Fruit fly (Drosophila melanogaster): ENCODE data around the gene CG17776.

CG17776 gene

DNA sequence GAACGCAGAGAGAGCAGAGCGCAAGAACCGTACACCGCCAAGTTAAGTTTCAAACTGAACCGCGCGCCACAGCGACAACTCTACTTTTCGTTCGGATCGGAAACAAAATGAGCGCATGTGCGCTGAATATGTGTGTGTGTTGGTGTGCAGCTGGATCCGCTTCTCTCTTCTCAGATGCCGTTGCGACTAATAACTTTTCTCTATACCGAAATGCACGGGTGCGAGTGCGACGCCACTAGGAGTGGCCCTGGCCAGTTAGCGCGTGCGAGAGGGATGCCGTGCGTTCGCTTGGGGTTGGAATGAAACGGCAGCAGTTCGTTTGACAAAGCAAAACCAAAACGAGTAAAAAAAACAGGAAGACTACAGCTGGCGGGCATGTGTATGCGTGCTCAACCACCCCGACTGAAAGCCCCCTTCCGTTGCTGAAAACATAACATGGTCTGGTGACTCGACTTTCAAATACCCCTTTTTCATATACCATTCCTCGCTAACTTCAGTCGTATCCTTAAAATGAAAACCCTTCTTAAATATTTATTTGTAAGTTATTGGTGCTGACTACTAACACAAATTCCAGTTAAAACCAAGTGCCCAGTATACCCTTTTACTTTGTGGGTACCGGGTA, 47.6 kb upstream of the CG17776 start (continued):
- no peak for TF ChIP-seq nerfin-2 (GFP tag; IDR thresholded peaks at IDR 0.05; ENCODE audit: partially characterized antibody)
- TF ChIP-seq CG15601 (tag; optimal IDR thresholded peaks at IDR 0.05), result peak; percentile 99
- TF ChIP-seq Dip3 (GFP tag; optimal IDR thresholded peaks at IDR 0.05), result peak; percentile 100
- peak; percentile 100 for TF ChIP-seq twi (tag; optimal IDR thresholded peaks at IDR 0.05)
- TF ChIP-seq CG3281 (GFP tag; optimal IDR thresholded peaks at IDR 0.05), result peak; percentile 99
- peak; percentile 52 for TF ChIP-seq gfzf (GFP tag; optimal IDR thresholded peaks at IDR 0.05)
- TF ChIP-seq CG31388 (GFP tag; optimal IDR thresholded peaks at IDR 0.05), result peak; percentile 100
- TF ChIP-seq CG30020 (tag; optimal IDR thresholded peaks at IDR 0.05), result peak; percentile 91
- peak; percentile 100 for TF ChIP-seq phol (tag; optimal IDR thresholded peaks at IDR 0.05)
- TF ChIP-seq caup (GFP tag; optimal IDR thresholded peaks at IDR 0.05; ENCODE audit: severe bottlenecking), result peak; percentile 100
- TF ChIP-seq CG13287 (GFP tag; IDR thresholded peaks at IDR 0.05; ENCODE audit: partially characterized antibody), result no peak
- peak; percentile 99 for TF ChIP-seq CG31224 (GFP tag; IDR thresholded peaks at IDR 0.05)
- peak; percentile 100 for TF ChIP-seq ci (GFP tag; IDR thresholded peaks at IDR 0.05)
- TF ChIP-seq pfk (GFP tag; optimal IDR thresholded peaks at IDR 0.05), result peak; percentile 82
- TF ChIP-seq CG1024 (GFP tag; IDR thresholded peaks at IDR 0.05), result peak; percentile 99
- TF ChIP-seq CG12744 (GFP tag; optimal IDR thresholded peaks at IDR 0.05), result peak; percentile 100
- peak; percentile 28; the same call in 1 of the 2 replicates for TF ChIP-seq ato (GFP tag; IDR thresholded peaks at IDR 0.05; ENCODE audit: partially characterized antibody)
- peak; percentile 99 for TF ChIP-seq gcm2 (GFP tag; optimal IDR thresholded peaks at IDR 0.05)
- peak; percentile 85 for TF ChIP-seq Dip2 (GFP tag; IDR thresholded peaks at IDR 0.05)
- peak; percentile 100 for TF ChIP-seq CG30431 (GFP tag; optimal IDR thresholded peaks at IDR 0.05)
- peak; percentile 100 for TF ChIP-seq CG12659 (GFP tag; optimal IDR thresholded peaks at IDR 0.05)
- no peak for TF ChIP-seq Scr (GFP tag; IDR thresholded peaks at IDR 0.05; ENCODE audit: partially characterized antibody)
- peak; percentile 100 for TF ChIP-seq E2f1 (GFP tag; IDR thresholded peaks at IDR 0.05)
- peak; percentile 99 for TF ChIP-seq Vsx1 (GFP tag; optimal IDR thresholded peaks at IDR 0.05)
- TF ChIP-seq Spps (tag; optimal IDR thresholded peaks at IDR 0.05), result peak; percentile 100
- TF ChIP-seq CG14667 (GFP tag; IDR thresholded peaks at IDR 0.05), result peak; percentile 100
- TF ChIP-seq sqz (GFP tag; optimal IDR thresholded peaks at IDR 0.05), result peak; percentile 100
- peak; percentile 100 for TF ChIP-seq ATbp (GFP tag; optimal IDR thresholded peaks at IDR 0.05)
- peak; percentile 100 for TF ChIP-seq Six4 (GFP tag; optimal IDR thresholded peaks at IDR 0.05)
- peak; percentile 100 for TF ChIP-seq sob (GFP tag; IDR thresholded peaks at IDR 0.05)
- TF ChIP-seq CG3995 (GFP tag; optimal IDR thresholded peaks at IDR 0.05), result peak; percentile 90
- TF ChIP-seq CG11247 (GFP tag; IDR thresholded peaks at IDR 0.05), result peak; percentile 100
- TF ChIP-seq sisA (GFP tag; IDR thresholded peaks at IDR 0.05), result peak; percentile 100
- TF ChIP-seq vvl (GFP tag; IDR thresholded peaks at IDR 0.05), result peak; percentile 100
- TF ChIP-seq CTCF (GFP tag; optimal IDR thresholded peaks at IDR 0.05), result peak; percentile 79
- TF ChIP-seq ken (GFP tag; IDR thresholded peaks at IDR 0.05), result peak; percentile 100
- peak; percentile 100 for TF ChIP-seq jing (GFP tag; optimal IDR thresholded peaks at IDR 0.05)
- TF ChIP-seq CG9817 (tag; optimal IDR thresholded peaks at IDR 0.05), result peak; percentile 100
- peak; percentile 100 for TF ChIP-seq CG8944 (GFP tag; optimal IDR thresholded peaks at IDR 0.05)
- TF ChIP-seq sna (GFP tag; IDR thresholded peaks at IDR 0.05; ENCODE audit: partially characterized antibody), result no peak; the same call in 1 of the 2 replicates
- TF ChIP-seq NC2α (GFP tag; optimal IDR thresholded peaks at IDR 0.05), result peak; percentile 100
- TF ChIP-seq CG1792 (GFP tag; optimal IDR thresholded peaks at IDR 0.05), result peak; percentile 100
- TF ChIP-seq Chrac-16 (GFP tag; optimal IDR thresholded peaks at IDR 0.05), result peak; percentile 100
- peak; percentile 100 for TF ChIP-seq CG12236 (GFP tag; optimal IDR thresholded peaks at IDR 0.05)
- TF ChIP-seq CG1832 (GFP tag; optimal IDR thresholded peaks at IDR 0.05), result peak; percentile 98
- peak; percentile 99 for TF ChIP-seq corto (GFP tag; optimal IDR thresholded peaks at IDR 0.05)
- peak; percentile 100 for TF ChIP-seq slbo (GFP tag; IDR thresholded peaks at IDR 0.05)
- peak; percentile 98 for TF ChIP-seq CG4328 (GFP tag; optimal IDR thresholded peaks at IDR 0.05)
- TF ChIP-seq Gsc (GFP tag; IDR thresholded peaks at IDR 0.05), result peak; percentile 100
- TF ChIP-seq disco-r (GFP tag; optimal IDR thresholded peaks at IDR 0.05), result peak; percentile 100
